Worm (Caenorhabditis elegans): ENCODE measurements around the gene ZK1307.4.

- no peak for TF ChIP-seq T26A5.8 (tag; optimal IDR thresholded peaks at IDR 0.05)
- no peak for TF ChIP-seq pha-4 (tag; optimal IDR thresholded peaks at IDR 0.05)
- no peak for TF ChIP-seq zfh-2 (GFP tag; conservative IDR thresholded peaks at IDR 0.05)
- no peak for TF ChIP-seq lin-40 (tag; optimal IDR thresholded peaks at IDR 0.05)
Measured at ce11 chrII:9646928-9647838, 4.4 kb downstream of the ZK1307.4 start, which contains the start of gene sqv-8.

All from whole organism, young adult.